Worm (Caenorhabditis elegans): ENCODE data around the gene acly-1.

The acly-1 gene

DNA sequence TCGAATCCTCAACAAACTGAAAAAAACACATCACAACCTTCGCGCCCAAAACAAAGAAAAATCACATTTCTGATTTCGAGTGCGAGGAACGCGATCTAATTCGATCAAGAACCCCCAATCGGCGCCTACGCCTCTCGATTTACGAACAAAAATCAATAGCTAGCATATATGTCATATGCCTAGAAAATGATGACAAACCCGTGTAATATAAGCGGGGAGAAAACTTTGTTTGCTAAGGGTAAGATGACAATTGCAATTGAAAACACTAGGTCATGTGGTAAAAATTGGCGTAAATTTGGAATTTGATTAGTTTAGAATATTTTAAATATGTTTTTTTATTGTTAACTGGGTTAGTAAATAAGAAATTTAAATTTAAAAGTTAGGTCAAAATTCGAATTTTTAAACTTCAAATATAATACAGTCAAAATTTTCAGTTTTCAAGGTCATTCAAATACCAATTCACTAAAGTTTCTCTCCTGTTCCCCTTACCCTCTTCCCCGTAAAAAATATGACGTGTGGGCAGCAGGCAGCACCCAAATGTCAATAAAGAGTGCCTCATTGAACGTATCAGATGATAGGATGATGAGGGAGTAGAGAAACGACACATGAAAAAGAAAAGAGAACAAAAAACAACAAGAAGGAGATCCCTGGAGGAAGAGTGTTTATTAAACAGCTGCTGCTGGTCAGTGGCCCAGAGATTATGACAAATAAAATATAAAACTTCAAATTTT is 22.8 kb upstream of the acly-1 start (continued):
- TF ChIP-seq ceh-82 (tag; optimal IDR thresholded peaks at IDR 0.05) (peak in 1 of 3 experiments; percentile 21), lin-39 (tag; optimal IDR thresholded peaks at IDR 0.05) (no peak), unc-30 (tag; optimal IDR thresholded peaks at IDR 0.05) (no peak), nhr-28 (tag; optimal IDR thresholded peaks at IDR 0.05) (no peak), fos-1 (tag; optimal IDR thresholded peaks at IDR 0.05) (peak; percentile 14), pqm-1 (tag; optimal IDR thresholded peaks at IDR 0.05) (no peak), lir-3 (tag; optimal IDR thresholded peaks at IDR 0.05; ENCODE audit: poor library complexity) (peak; percentile 26), ztf-4 (tag; optimal IDR thresholded peaks at IDR 0.05) (peak; percentile 52), rnt-1 (tag; optimal IDR thresholded peaks at IDR 0.05) (peak; percentile 61), mep-1 (tag; optimal IDR thresholded peaks at IDR 0.05) (peak; percentile 71), ama-1 (optimal IDR thresholded peaks at IDR 0.05) (no peak), vab-15 (tag; optimal IDR thresholded peaks at IDR 0.05) (no peak), unc-62 (GFP tag; optimal IDR thresholded peaks at IDR 0.05) (no peak), unc-86 (tag; optimal IDR thresholded peaks at IDR 0.05) (no peak), F16B12.6 (tag; optimal IDR thresholded peaks at IDR 0.05) (no peak), snpc-4 (tag; optimal IDR thresholded peaks at IDR 0.05) (peak; percentile 30), zag-1 (tag; optimal IDR thresholded peaks at IDR 0.05) (no peak), C34B4.2 (tag; optimal IDR thresholded peaks at IDR 0.05) (no peak), nhr-71 (tag; optimal IDR thresholded peaks at IDR 0.05) (peak; percentile 79), tbx-2 (tag; optimal IDR thresholded peaks at IDR 0.05) (peak; percentile 49), fkh-10 (GFP tag; optimal IDR thresholded peaks at IDR 0.05) (no peak), egl-13 (tag; optimal IDR thresholded peaks at IDR 0.05) (no peak), ets-5 (GFP tag; IDR thresholded peaks at IDR 0.05) (no peak), lin-35 (GFP tag; optimal IDR thresholded peaks at IDR 0.05) (peak in 1 of 2 experiments; percentile 54), mdl-1 (tag; optimal IDR thresholded peaks at IDR 0.05) (peak in 1 of 2 experiments; percentile 74), lin-14 (GFP tag; optimal IDR thresholded peaks at IDR 0.05) (peak; percentile 92), elt-3 (tag; optimal IDR thresholded peaks at IDR 0.05) (no peak), efl-3 (GFP tag; optimal IDR thresholded peaks at IDR 0.05) (no peak), C16A3.4 (tag; optimal IDR thresholded peaks at IDR 0.05) (peak; percentile 68), isw-1 (GFP tag; IDR thresholded peaks at IDR 0.05) (no peak), unc-98 (GFP tag; IDR thresholded peaks at IDR 0.05) (no peak), nhr-77 (tag; optimal IDR thresholded peaks at IDR 0.05) (peak; percentile 23), efl-1 (optimal IDR thresholded peaks at IDR 0.05) (peak in 1 of 2 experiments; percentile 2), efl-1 (GFP tag; optimal IDR thresholded peaks at IDR 0.05 in 1 of 2) (no peak), hlh-4 (tag; optimal IDR thresholded peaks at IDR 0.05) (no peak), snu-23 (GFP tag; optimal IDR thresholded peaks at IDR 0.05) (peak; percentile 68), skn-1 (tag; optimal IDR thresholded peaks at IDR 0.05) (peak; percentile 100), nhr-19 (GFP tag; conservative IDR thresholded peaks at IDR 0.05) (peak; percentile 48; the same call in 1 of the 2 replicates), nhr-47 (tag; optimal IDR thresholded peaks at IDR 0.05) (peak; percentile 39), ceh-8 (GFP tag; optimal IDR thresholded peaks at IDR 0.05) (no peak), ceh-88 (GFP tag; IDR thresholded peaks at IDR 0.05) (no peak)

- TF ChIP-seq nhr-237 (tag; optimal IDR thresholded peaks at IDR 0.05), result no peak
- no peak for TF ChIP-seq hpl-2 (GFP tag; optimal IDR thresholded peaks at IDR 0.05)
- TF ChIP-seq lin-13 (GFP tag; optimal IDR thresholded peaks at IDR 0.05), result no peak
- TF ChIP-seq ceh-63 (GFP tag; optimal IDR thresholded peaks at IDR 0.05), result no peak
- no peak for TF ChIP-seq nhr-71 (tag; optimal IDR thresholded peaks at IDR 0.05)
- no peak for TF ChIP-seq tbx-2 (tag; optimal IDR thresholded peaks at IDR 0.05)
- TF ChIP-seq unc-98 (GFP tag; IDR thresholded peaks at IDR 0.05), result no peak
- TF ChIP-seq aha-1 (tag; optimal IDR thresholded peaks at IDR 0.05), result no peak
- no peak for TF ChIP-seq nhr-19 (GFP tag; conservative IDR thresholded peaks at IDR 0.05)
- TF ChIP-seq aly-2 (tag; optimal IDR thresholded peaks at IDR 0.05), result no peak
- TF ChIP-seq blmp-1 (tag; optimal IDR thresholded peaks at IDR 0.05), result peak; percentile 93
- TF ChIP-seq elt-3 (tag; optimal IDR thresholded peaks at IDR 0.05), result peak in 3 of 6 experiments; percentile 6 to 56 (median 37)
- TF ChIP-seq nhr-90 (tag; optimal IDR thresholded peaks at IDR 0.05; ENCODE audit: poor library complexity), result no peak
- no peak for TF ChIP-seq nhr-12 (tag; optimal IDR thresholded peaks at IDR 0.05)
- TF ChIP-seq lsy-2 (tag; optimal IDR thresholded peaks at IDR 0.05), result no peak
- peak; percentile 6 for TF ChIP-seq mep-1 (tag; optimal IDR thresholded peaks at IDR 0.05)
- no peak for TF ChIP-seq vab-15 (tag; optimal IDR thresholded peaks at IDR 0.05)
- no peak for TF ChIP-seq hlh-4 (tag; optimal IDR thresholded peaks at IDR 0.05)
- TF ChIP-seq snpc-4 (tag; optimal IDR thresholded peaks at IDR 0.05), result no peak
- peak; percentile 37 for TF ChIP-seq lin-14 (GFP tag; optimal IDR thresholded peaks at IDR 0.05)
- no peak for TF ChIP-seq irx-1 (tag; optimal IDR thresholded peaks at IDR 0.05)
- TF ChIP-seq ces-1 (GFP tag; optimal IDR thresholded peaks at IDR 0.05), result no peak
Measured at ce11 chrX:1458793-1459192, 20.5 kb upstream of the acly-1 start, which contains the start of gene D1005.2. TSS of gene D1005.2 (plus strand) at chrX:1459022.
